Fruit fly (Drosophila melanogaster): Measurements from ENCODE around the gene CG14455.

Gene CG14455

DNA sequence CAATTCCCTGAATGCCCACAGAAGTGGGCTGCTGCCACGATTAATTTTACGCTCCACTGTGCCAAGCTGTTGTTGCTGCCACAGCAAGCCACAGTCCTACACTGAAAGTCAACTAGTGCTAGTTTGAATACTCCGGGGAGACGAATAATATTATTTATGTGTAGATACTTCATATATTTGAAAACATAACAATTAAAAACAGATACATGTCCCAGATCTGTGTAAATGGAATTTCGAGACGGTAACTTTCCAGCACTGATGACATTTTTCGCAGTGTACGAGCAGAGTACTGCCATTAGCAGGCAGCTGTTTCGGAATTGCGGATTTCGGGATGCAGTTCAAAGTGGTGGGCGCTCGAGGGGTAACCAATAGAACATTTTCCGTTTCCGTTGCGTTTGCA, 21.8 kb downstream of the CG14455 start (continued):
- TF ChIP-seq Usf (GFP tag; optimal IDR thresholded peaks at IDR 0.05), result no peak
- peak; percentile 13; the same call in 1 of the 2 replicates for TF ChIP-seq Ada2b (GFP tag; IDR thresholded peaks at IDR 0.05)
- peak; percentile 35 for TF ChIP-seq CG7839 (tag; optimal IDR thresholded peaks at IDR 0.05)
- TF ChIP-seq lilli (GFP tag; optimal IDR thresholded peaks at IDR 0.05), result peak; percentile 22
- TF ChIP-seq CG15269 (tag; optimal IDR thresholded peaks at IDR 0.05), result peak; percentile 28
- no peak for TF ChIP-seq Side (GFP tag; optimal IDR thresholded peaks at IDR 0.05)
- TF ChIP-seq CG8388 (GFP tag; optimal IDR thresholded peaks at IDR 0.05), result peak; percentile 22
- 0 out of 2 replicates have a peak, but pooled peaks have one; percentile 6 for TF ChIP-seq Rfx (GFP tag; IDR thresholded peaks at IDR 0.05)
- TF ChIP-seq kni (GFP tag; optimal IDR thresholded peaks at IDR 0.05), result no peak
- TF ChIP-seq CG13424 (tag; optimal IDR thresholded peaks at IDR 0.05), result peak; percentile 21
- peak; percentile 3 for TF ChIP-seq CG13775 (GFP tag; optimal IDR thresholded peaks at IDR 0.05)
- TF ChIP-seq jing (GFP tag; optimal IDR thresholded peaks at IDR 0.05), result no peak
- peak; percentile 33 for TF ChIP-seq az2 (GFP tag; optimal IDR thresholded peaks at IDR 0.05)
- TF ChIP-seq pfk (GFP tag; optimal IDR thresholded peaks at IDR 0.05), result no peak
- TF ChIP-seq D19B (GFP tag; optimal IDR thresholded peaks at IDR 0.05), result no peak
- peak; percentile 21 for TF ChIP-seq CG4424 (GFP tag; optimal IDR thresholded peaks at IDR 0.05)
- no peak for TF ChIP-seq BtbVII (GFP tag; optimal IDR thresholded peaks at IDR 0.05)
- 0 out of 2 replicates have a peak, but pooled peaks have one; percentile 17 for TF ChIP-seq HLH3B (GFP tag; IDR thresholded peaks at IDR 0.05)
- TF ChIP-seq Lpt (GFP tag; optimal IDR thresholded peaks at IDR 0.05), result no peak
- no peak for TF ChIP-seq CG17568 (GFP tag; optimal IDR thresholded peaks at IDR 0.05)
- TF ChIP-seq Blimp-1 (GFP tag; optimal IDR thresholded peaks at IDR 0.05), result peak; percentile 40
- TF ChIP-seq CG12769 (tag; optimal IDR thresholded peaks at IDR 0.05), result peak; percentile 44
- 0 out of 2 replicates have a peak, but pooled peaks have one; percentile 32 for TF ChIP-seq vvl (GFP tag; IDR thresholded peaks at IDR 0.05)
- peak in 1 of 2 experiments; percentile 4 for TF ChIP-seq chif (GFP tag; optimal IDR thresholded peaks at IDR 0.05)
- TF ChIP-seq wor (GFP tag; IDR thresholded peaks at IDR 0.05), result no peak
- TF ChIP-seq bowl (GFP tag; IDR thresholded peaks at IDR 0.05), result no peak
- 0 out of 2 replicates have a peak, but pooled peaks have one; percentile 9 for TF ChIP-seq H2.0 (GFP tag; IDR thresholded peaks at IDR 0.05)
- no peak for TF ChIP-seq CG18262 (tag; optimal IDR thresholded peaks at IDR 0.05)
- no peak for TF ChIP-seq CG2889 (GFP tag; IDR thresholded peaks at IDR 0.05)
- no peak for TF ChIP-seq pum (GFP tag; optimal IDR thresholded peaks at IDR 0.05)

DNA sequence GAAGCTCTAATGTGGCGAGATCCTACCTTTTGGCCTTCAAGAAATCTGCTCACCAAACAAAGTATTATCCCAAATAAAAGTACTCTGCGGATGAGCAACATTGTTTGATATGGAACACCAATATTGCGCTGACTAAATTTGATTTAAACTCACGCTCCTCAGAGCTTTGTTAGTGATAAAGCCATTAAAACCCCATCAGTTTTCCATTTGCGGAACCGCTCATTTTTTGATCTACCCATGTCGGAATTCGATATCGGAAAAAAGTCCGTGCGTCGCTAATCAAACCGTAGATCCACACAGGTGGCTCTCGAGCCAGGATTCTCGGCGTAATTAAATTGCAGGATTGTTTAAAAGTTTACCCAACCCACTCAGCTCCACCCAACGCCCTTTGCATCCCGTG, 34.5 kb downstream of the CG14455 start, which contains the start of gene CG33772:
CG33772 (minus strand) TSS at position 101 of the 400 bp plus-strand sequence.
- TF ChIP-seq sens-2 (GFP tag; IDR thresholded peaks at IDR 0.05) (no peak), dmrt11E (tag; optimal IDR thresholded peaks at IDR 0.05) (no peak), az2 (GFP tag; optimal IDR thresholded peaks at IDR 0.05) (no peak), pb (GFP tag; optimal IDR thresholded peaks at IDR 0.05) (no peak)

DNA sequence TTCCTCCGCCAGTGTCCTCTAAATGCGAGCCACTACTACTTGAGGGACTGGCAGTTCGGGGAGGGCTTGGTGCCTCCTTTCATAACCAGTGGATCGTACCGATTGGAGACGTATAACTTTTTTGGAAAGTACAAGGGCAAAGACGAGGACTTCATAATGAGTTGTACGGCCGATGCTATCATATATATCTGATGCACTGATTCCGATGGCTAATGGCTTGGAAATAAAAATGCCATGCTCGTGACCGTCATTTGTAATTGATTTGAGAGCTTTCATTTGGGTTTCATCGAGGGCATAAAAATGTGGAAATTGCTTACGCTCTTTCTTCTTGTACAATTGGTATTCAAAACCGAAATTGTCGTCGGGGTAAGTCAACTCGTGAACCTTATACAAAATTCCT, 37.8 kb downstream of the CG14455 start, which contains the start of gene CG33771:
CG33771 (plus strand) TSS at position 301 of the 400 bp plus-strand sequence.
- TF ChIP-seq twi (tag; optimal IDR thresholded peaks at IDR 0.05) (no peak), Six4 (GFP tag; optimal IDR thresholded peaks at IDR 0.05) (no peak), tio (GFP tag; optimal IDR thresholded peaks at IDR 0.05) (no peak), bsh (GFP tag; optimal IDR thresholded peaks at IDR 0.05) (no peak), gce (GFP tag; IDR thresholded peaks at IDR 0.05) (no peak), HLH4C (GFP tag; IDR thresholded peaks at IDR 0.05; ENCODE audit: partially characterized antibody) (no peak), CG1233 (GFP tag; optimal IDR thresholded peaks at IDR 0.05) (no peak), zfh1 (GFP tag; IDR thresholded peaks at IDR 0.05) (no peak), CG13775 (GFP tag; optimal IDR thresholded peaks at IDR 0.05) (no peak), HLH3B (GFP tag; IDR thresholded peaks at IDR 0.05) (no peak), zen (tag; optimal IDR thresholded peaks at IDR 0.05) (no peak), exex (tag; optimal IDR thresholded peaks at IDR 0.05) (no peak), NFAT (GFP tag; IDR thresholded peaks at IDR 0.05) (no peak), bigmax (GFP tag; optimal IDR thresholded peaks at IDR 0.05) (no peak)
